Worm (Caenorhabditis elegans) whole organism, late embryonic: ENCODE results near the gene die-1.
A peak's percentile ranks its signal among the peaks of the same experiment; 100 is the strongest.

Experiments used
- C08G9.2 ChIP-seq: sonication (generic microtip); optimal IDR thresholded peaks from 2 replicates; lab custom pipeline; 2016; ENCODE audit warnings: mild to moderate bottlenecking, missing genetic modification characterization, moderate library complexity, missing compliant biosample characterization
- T23F11.4 ChIP-seq: fragments of 200-800 bp; sonication (Bioruptor generic); optimal IDR thresholded peaks from 2 replicates; lab custom pipeline; 2018; ENCODE audit warnings: mild to moderate bottlenecking, missing genetic modification characterization, missing compliant biosample characterization
- ama-1 ChIP-seq: fragments of 150-350 bp; optimal IDR thresholded peaks from 2 replicates; lab custom pipeline; 2014
- ceh-18 ChIP-seq: sonication (generic microtip); optimal IDR thresholded peaks from 2 replicates; lab custom pipeline; 2016; ENCODE audit warnings: missing genetic modification characterization, missing compliant biosample characterization
- ceh-19 ChIP-seq: fragments of 200-800 bp; sonication (Bioruptor generic); optimal IDR thresholded peaks from 2 replicates; lab custom pipeline; 2018; ENCODE audit warnings: mild to moderate bottlenecking, missing genetic modification characterization, missing compliant biosample characterization
- ceh-2 ChIP-seq: sonication (generic microtip); optimal IDR thresholded peaks from 2 replicates; lab custom pipeline; 2016; ENCODE audit warnings: missing genotype, missing genetic modification characterization, missing compliant biosample characterization
- ceh-22 ChIP-seq: sonication (generic microtip); optimal IDR thresholded peaks from 2 replicates; lab custom pipeline; 2017; ENCODE audit warnings: missing biosample characterization, missing genetic modification characterization
- ceh-31 ChIP-seq: sonication (generic microtip); optimal IDR thresholded peaks from 2 replicates; lab custom pipeline; 2016; ENCODE audit warnings: missing genetic modification characterization, missing compliant biosample characterization
- ceh-34 ChIP-seq: sonication (generic microtip); optimal IDR thresholded peaks from 2 replicates; lab custom pipeline; 2016; ENCODE audit warnings: mild to moderate bottlenecking, missing genetic modification characterization, missing compliant biosample characterization
- ceh-45 ChIP-seq: fragments of 200-800 bp; sonication (Bioruptor generic); IDR thresholded peaks from 2 replicates; pipeline ENCODE4 v1.3.6; 2022; ENCODE audit warnings: missing genetic modification reagents, missing genetic modification characterization, missing compliant biosample characterization
- ceh-9 ChIP-seq: sonication (generic microtip); optimal IDR thresholded peaks from 2 replicates; lab custom pipeline; 2016; ENCODE audit warnings: mild to moderate bottlenecking, missing genetic modification characterization, inconsistent platforms, missing compliant biosample characterization
- dmd-4 ChIP-seq: sonication (generic microtip); optimal IDR thresholded peaks from 2 replicates; lab custom pipeline; 2016; ENCODE audit warnings: borderline replicate concordance, missing genetic modification characterization, missing compliant biosample characterization
- ets-4 ChIP-seq: sonication (generic microtip); optimal IDR thresholded peaks from 2 replicates; lab custom pipeline; 2016; ENCODE audit warnings: missing genetic modification characterization, missing compliant biosample characterization
- fkh-10 ChIP-seq: fragments of 150-350 bp; optimal IDR thresholded peaks from 2 replicates; lab custom pipeline; 2014; ENCODE audit warnings: missing biosample characterization, missing genetic modification reagents, missing genetic modification characterization
- gmeb-2 ChIP-seq: sonication (generic microtip); optimal IDR thresholded peaks from 2 replicates; lab custom pipeline; 2016; ENCODE audit warnings: missing genetic modification characterization, inconsistent platforms, missing compliant biosample characterization
- hlh-13 ChIP-seq: fragments of 200-800 bp; sonication (Bioruptor generic); optimal IDR thresholded peaks from 2 replicates; lab custom pipeline; 2018; ENCODE audit warnings: mild to moderate bottlenecking, missing genetic modification characterization, missing compliant biosample characterization
- hlh-30 ChIP-seq: sonication (generic microtip); optimal IDR thresholded peaks from 2 replicates; lab custom pipeline; 2017; ENCODE audit warnings: antibody characterized with exemption, missing genetic modification characterization, missing compliant biosample characterization; ENCODE audit not compliant: insufficient read depth
- hlh-6 ChIP-seq: sonication (generic microtip); optimal IDR thresholded peaks from 2 replicates; lab custom pipeline; 2016; ENCODE audit warnings: missing genotype, missing genetic modification characterization, missing compliant biosample characterization
- hlh-8 ChIP-seq: sonication (generic microtip); optimal IDR thresholded peaks from 2 replicates; lab custom pipeline; 2016; ENCODE audit warnings: missing genotype, missing genetic modification characterization, missing compliant biosample characterization
- lim-6 ChIP-seq: sonication (generic microtip); optimal IDR thresholded peaks from 2 replicates; lab custom pipeline; 2016; ENCODE audit warnings: missing genetic modification characterization, missing compliant biosample characterization
- nfya-1 ChIP-seq: sonication (generic microtip); optimal IDR thresholded peaks from 2 replicates; lab custom pipeline; 2017; ENCODE audit warnings: missing genetic modification characterization, mild to moderate bottlenecking, missing compliant biosample characterization, antibody characterized with exemption, moderate library complexity
- nhr-232 ChIP-seq: sonication (generic microtip); optimal IDR thresholded peaks from 2 replicates; lab custom pipeline; 2016; ENCODE audit warnings: missing genetic modification characterization, missing compliant biosample characterization
- npax-4 ChIP-seq: sonication (generic microtip); optimal IDR thresholded peaks from 2 replicates; lab custom pipeline; 2016; ENCODE audit warnings: missing genetic modification characterization, missing compliant biosample characterization
- pag-3 ChIP-seq: sonication (generic microtip); optimal IDR thresholded peaks from 2 replicates; lab custom pipeline; 2016; ENCODE audit warnings: missing compliant biosample characterization, missing genetic modification characterization, borderline replicate concordance
- pax-1 ChIP-seq: fragments of 150-350 bp; optimal IDR thresholded peaks from 2 replicates; lab custom pipeline; 2014; ENCODE audit warnings: missing biosample characterization, missing genetic modification characterization
- pha-2 ChIP-seq: sonication (generic microtip); optimal IDR thresholded peaks from 2 replicates; lab custom pipeline; 2017; ENCODE audit warnings: mild to moderate bottlenecking, missing genetic modification characterization, missing compliant biosample characterization
- ref-2 ChIP-seq: sonication (generic microtip); optimal IDR thresholded peaks from 2 replicates; lab custom pipeline; 2016; ENCODE audit warnings: missing genetic modification characterization, missing compliant biosample characterization
- sdc-2 ChIP-seq: sonication (generic microtip); optimal IDR thresholded peaks from 2 replicates; lab custom pipeline; 2016; ENCODE audit warnings: missing genotype, missing genetic modification characterization, missing compliant biosample characterization
- tbx-7 ChIP-seq: sonication (generic microtip); optimal IDR thresholded peaks from 2 replicates; lab custom pipeline; 2016; ENCODE audit warnings: missing genotype, missing genetic modification characterization, missing compliant biosample characterization
- unc-3 ChIP-seq, 2 experiments: fragments of 200-800 bp in 1 of 2; sonication (Bioruptor generic) in 1 of 2; sonication (generic microtip) in 1 of 2; conservative IDR thresholded peaks in 1 of 2; optimal IDR thresholded peaks in 1 of 2; 2 replicates each; pipeline versions ENCODE4 v1.3.6 to Lab custom; 2016 to 2022; ENCODE audit warnings: missing compliant biosample characterization in 2 of 2, missing genetic modification characterization in 2 of 2, missing genetic modification reagents in 1 of 2
- unc-42 ChIP-seq: sonication (generic microtip); optimal IDR thresholded peaks from 2 replicates; lab custom pipeline; 2016; ENCODE audit warnings: missing genotype, missing genetic modification characterization, missing compliant biosample characterization
- unc-55 ChIP-seq: sonication (generic microtip); optimal IDR thresholded peaks from 2 replicates; lab custom pipeline; 2017; ENCODE audit warnings: missing biosample characterization, missing genetic modification reagents, missing genetic modification characterization
- unc-86 ChIP-seq: sonication (generic microtip); optimal IDR thresholded peaks from 2 replicates; lab custom pipeline; 2016; ENCODE audit warnings: missing genetic modification characterization, missing compliant biosample characterization
- zip-5 ChIP-seq: sonication (generic microtip); optimal IDR thresholded peaks from 2 replicates; lab custom pipeline; 2016; ENCODE audit warnings: missing genetic modification characterization, missing compliant biosample characterization

die-1 gene

ce11 chrII:10105604-10106003, 37.9 kb upstream of the die-1 start, which contains the start of gene ZK945.4:
Gene ZK945.4 (minus strand): TSS chrII:10105704.
- TF ChIP-seq sdc-2 (tag; lab: Kevin White, UChicago) (no peak), ceh-45 (GFP tag; lab: Robert Waterston, UW) (no peak), unc-42 (tag; lab: Kevin White, UChicago) (no peak), zip-5 (tag; lab: Kevin White, UChicago) (no peak), ceh-9 (tag; lab: Kevin White, UChicago) (no peak), fkh-10 (no peak)
- TF ChIP-seq, all 69 proteins: peak for 0

DNA sequence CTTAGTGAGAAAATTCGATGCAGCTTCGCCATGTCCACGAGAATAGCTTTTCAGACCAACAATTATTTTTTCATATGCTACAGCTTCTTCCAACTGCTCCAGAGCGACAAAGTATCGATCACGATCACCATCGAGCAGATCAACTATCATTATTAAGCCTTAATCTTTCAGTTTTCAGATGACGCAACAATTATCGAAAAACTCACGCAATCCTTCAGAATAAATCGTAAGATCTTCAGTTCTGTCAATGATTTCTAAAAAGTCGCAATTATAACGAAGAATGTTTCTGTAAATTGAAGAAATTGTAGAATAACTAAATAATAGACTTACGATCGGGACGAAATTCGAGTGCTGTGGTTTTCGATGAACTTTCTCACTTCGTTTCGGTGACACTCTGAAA, 35.5 kb upstream of the die-1 start:
- TF ChIP-seq ceh-19 (GFP tag; lab: Kevin White, UChicago) (no peak), lim-6 (tag; lab: Kevin White, UChicago) (no peak), unc-55 (GFP tag; lab: Kevin White, UChicago) (no peak), hlh-6 (tag; lab: Kevin White, UChicago) (no peak), ama-1 (lab: Kevin White, UChicago) (no peak), hlh-13 (GFP tag; lab: Kevin White, UChicago) (no peak), C08G9.2 (tag; lab: Kevin White, UChicago) (no peak), gmeb-2 (tag; lab: Kevin White, UChicago) (no peak)

DNA sequence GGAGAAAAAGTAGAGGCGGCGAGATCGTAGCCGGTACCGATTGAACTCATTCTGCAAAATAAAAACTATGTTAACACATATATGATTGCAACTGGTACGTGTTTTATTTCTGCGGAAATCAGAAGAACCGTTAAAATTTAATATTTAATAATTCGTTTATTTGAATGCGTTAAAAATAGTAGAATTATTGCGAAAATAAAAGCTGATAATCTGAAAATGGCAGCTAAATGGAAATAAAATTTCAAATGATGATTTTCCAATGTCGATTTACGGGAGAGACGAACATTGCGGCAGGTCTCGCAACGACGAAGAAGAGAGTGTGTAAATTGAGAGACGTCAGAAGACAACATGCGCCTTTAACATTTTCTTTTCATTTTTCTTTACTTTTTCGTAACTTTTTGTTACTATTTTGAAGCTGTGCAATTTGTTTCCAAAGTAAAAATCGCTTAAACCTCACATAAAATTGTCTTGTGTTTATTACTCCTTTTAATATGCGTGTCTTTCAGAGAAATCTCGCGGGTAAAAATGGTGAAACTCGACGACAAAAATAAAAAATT, 32.2 kb upstream of the die-1 start, which contains the start of the genes pas-7 and puf-12:
pas-7 (minus strand) TSS at position 51 of the 557 bp plus-strand sequence.
puf-12 (plus strand) TSS at position 507 of the 557 bp plus-strand sequence.
- TF ChIP-seq ama-1 (lab: Kevin White, UChicago) (no peak), pha-2 (tag; lab: Kevin White, UChicago) (no peak), npax-4 (tag; lab: Kevin White, UChicago) (no peak), pax-1 (tag; lab: Kevin White, UChicago) (peak; percentile 4), ceh-31 (tag; lab: Kevin White, UChicago) (peak; percentile 7)

DNA sequence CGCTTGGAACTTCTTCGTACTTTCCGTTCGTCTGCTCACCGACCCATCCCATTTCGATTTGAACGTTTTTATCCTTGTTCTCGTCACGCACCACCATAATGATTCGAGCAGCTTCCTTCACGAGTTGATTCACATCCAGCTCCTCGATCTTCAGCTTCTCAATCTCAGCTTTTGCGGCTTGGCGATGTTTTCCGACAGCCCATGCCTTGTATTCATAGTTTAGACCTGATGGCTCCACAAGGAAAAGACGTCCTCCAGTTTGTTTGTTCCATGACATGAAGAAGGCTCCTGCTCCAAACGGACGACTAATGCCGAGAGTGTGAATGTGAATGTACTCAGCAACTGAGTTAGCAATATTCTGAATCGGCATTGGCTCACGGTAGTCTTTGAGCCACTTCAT, 31.4 kb upstream of the die-1 start:
- TF ChIP-seq tbx-7 (tag; lab: Kevin White, UChicago) = no peak
- no peak for TF ChIP-seq ceh-34 (tag; lab: Kevin White, UChicago)
- TF ChIP-seq unc-3 (GFP tag; conservative IDR thresholded peaks at IDR 0.05; lab: Robert Waterston, UW) = no peak
- no peak for TF ChIP-seq unc-3 (tag; optimal IDR thresholded peaks at IDR 0.05; lab: Kevin White, UChicago)
- TF ChIP-seq gmeb-2 (tag; lab: Kevin White, UChicago) = no peak
- no peak for TF ChIP-seq ets-4 (tag; lab: Kevin White, UChicago)
- no peak for TF ChIP-seq ceh-31 (tag; lab: Kevin White, UChicago)
- no peak for TF ChIP-seq ceh-18 (tag; lab: Kevin White, UChicago)
- no peak for TF ChIP-seq hlh-8
- TF ChIP-seq ref-2 (tag; lab: Kevin White, UChicago) = no peak
- TF ChIP-seq ceh-22 (tag; lab: Kevin White, UChicago) = no peak
- no peak for TF ChIP-seq hlh-30 (tag; lab: Kevin White, UChicago)
- TF ChIP-seq T23F11.4 (GFP tag; lab: Kevin White, UChicago) = no peak
- no peak for TF ChIP-seq ceh-2 (tag; lab: Kevin White, UChicago)
- TF ChIP-seq nfya-1 (tag; lab: Kevin White, UChicago) = no peak
- no peak for TF ChIP-seq hlh-13 (GFP tag; lab: Kevin White, UChicago)
- no peak for TF ChIP-seq unc-86
- TF ChIP-seq fkh-10 = no peak
- TF ChIP-seq dmd-4 (tag; lab: Kevin White, UChicago) = no peak
- TF ChIP-seq nhr-232 (tag; lab: Kevin White, UChicago) = no peak
- TF ChIP-seq pag-3 = no peak
- TF ChIP-seq, all 69 proteins: peak for 0
